Worm (Caenorhabditis elegans) whole organism, young adult: ENCODE measurements around the gene T22C8.4.

Source experiments
- C06A6.2 ChIP-seq: fragments of 200-800 bp; sonication (Bioruptor generic); conservative IDR thresholded peaks from 2 replicates; pipeline ENCODE4 v1.3.6; 2022; ENCODE audit warnings: missing genetic modification characterization, missing compliant biosample characterization
- D2030.7 ChIP-seq: fragments of 200-800 bp; sonication (Bioruptor generic); IDR thresholded peaks from 2 replicates; pipeline ENCODE4 v1.3.6; 2022; ENCODE audit warnings: missing genetic modification reagents, missing genetic modification characterization, missing compliant biosample characterization
- F22D6.2 ChIP-seq: sonication (generic microtip); optimal IDR thresholded peaks from 2 replicates; lab custom pipeline; 2016; ENCODE audit warnings: mild to moderate bottlenecking, missing genetic modification characterization, missing compliant biosample characterization
- F23B12.7 ChIP-seq: sonication (generic microtip); optimal IDR thresholded peaks from 2 replicates; lab custom pipeline; 2017; ENCODE audit warnings: missing genetic modification characterization, mild to moderate bottlenecking, missing compliant biosample characterization, antibody characterized with exemption, moderate library complexity; ENCODE audit not compliant: insufficient read depth
- F55B11.4 ChIP-seq: sonication (generic microtip); optimal IDR thresholded peaks from 2 replicates; lab custom pipeline; 2016; ENCODE audit warnings: missing compliant biosample characterization, missing genetic modification characterization, borderline replicate concordance; ENCODE audit not compliant: insufficient read depth
- F57A8.1 ChIP-seq: fragments of 200-800 bp; sonication (Bioruptor generic); optimal IDR thresholded peaks from 2 replicates; lab custom pipeline; 2018; ENCODE audit warnings: mild to moderate bottlenecking, missing genetic modification characterization, moderate library complexity, missing compliant biosample characterization
- T07F8.4 ChIP-seq: sonication (generic microtip); optimal IDR thresholded peaks from 2 replicates; lab custom pipeline; 2016; ENCODE audit warnings: mild to moderate bottlenecking, missing genetic modification characterization, moderate library complexity, missing compliant biosample characterization
- Y56A3A.18 ChIP-seq: fragments of 200-800 bp; sonication (Bioruptor generic); IDR thresholded peaks from 2 replicates; pipeline ENCODE4 v1.3.6; 2022; ENCODE audit warnings: missing genetic modification reagents, missing genetic modification characterization, missing compliant biosample characterization
- Y95B8A.8 ChIP-seq: fragments of 200-800 bp; sonication (Bioruptor generic); IDR thresholded peaks from 2 replicates; pipeline ENCODE4 v1.3.6; 2022; ENCODE audit warnings: missing genetic modification reagents, missing genetic modification characterization, missing compliant biosample characterization
- ZK185.1 ChIP-seq: sonication (generic microtip); optimal IDR thresholded peaks from 2 replicates; lab custom pipeline; 2016; ENCODE audit warnings: mild to moderate bottlenecking, missing genetic modification characterization, missing compliant biosample characterization; ENCODE audit not compliant: poor library complexity, severe bottlenecking
- akir-1 ChIP-seq: fragments of 200-800 bp; sonication (Bioruptor generic); optimal IDR thresholded peaks from 2 replicates; lab custom pipeline; 2018; ENCODE audit warnings: mild to moderate bottlenecking, missing genetic modification characterization, moderate library complexity, missing compliant biosample characterization
- atf-7 ChIP-seq: sonication (generic microtip); optimal IDR thresholded peaks from 2 replicates; lab custom pipeline; 2017; ENCODE audit warnings: mild to moderate bottlenecking, missing genetic modification characterization, missing compliant biosample characterization
- athp-1 ChIP-seq: sonication (generic microtip); optimal IDR thresholded peaks from 2 replicates; lab custom pipeline; 2017; ENCODE audit warnings: mild to moderate bottlenecking, missing genetic modification characterization, missing compliant biosample characterization
- attf-5 ChIP-seq: fragments of 200-800 bp; sonication (Bioruptor generic); optimal IDR thresholded peaks from 2 replicates; lab custom pipeline; 2018; ENCODE audit warnings: mild to moderate bottlenecking, missing genetic modification characterization, missing compliant biosample characterization
- attf-6 ChIP-seq: fragments of 200-800 bp; sonication (Bioruptor generic); IDR thresholded peaks from 2 replicates; pipeline ENCODE4 v1.3.6; 2022; ENCODE audit warnings: missing genetic modification reagents, missing genetic modification characterization, missing compliant biosample characterization
- bed-1 ChIP-seq: fragments of 200-800 bp; sonication (Bioruptor generic); IDR thresholded peaks from 2 replicates; pipeline ENCODE4 v1.3.6; 2022; ENCODE audit warnings: missing genetic modification reagents, missing genetic modification characterization, missing compliant biosample characterization
- bed-2 ChIP-seq: fragments of 200-800 bp; sonication (Bioruptor generic); IDR thresholded peaks from 2 replicates; pipeline ENCODE4 v1.3.6; 2022; ENCODE audit warnings: missing genetic modification reagents, missing genetic modification characterization, missing compliant biosample characterization
- chd-7 ChIP-seq: sonication (generic microtip); optimal IDR thresholded peaks from 2 replicates; lab custom pipeline; 2016; ENCODE audit warnings: mild to moderate bottlenecking, missing genetic modification characterization, moderate library complexity, missing compliant biosample characterization
- die-1 ChIP-seq: sonication (generic microtip); optimal IDR thresholded peaks from 2 replicates; lab custom pipeline; 2016; ENCODE audit warnings: missing genotype, mild to moderate bottlenecking, missing genetic modification characterization, missing compliant biosample characterization
- egl-18 ChIP-seq: fragments of 200-800 bp; sonication (Bioruptor generic); IDR thresholded peaks from 2 replicates; pipeline ENCODE4 v1.3.6; 2022; ENCODE audit warnings: missing genetic modification reagents, missing genetic modification characterization, missing compliant biosample characterization
- him-1 ChIP-seq: sonication (generic microtip); optimal IDR thresholded peaks from 2 replicates; lab custom pipeline; 2016; ENCODE audit warnings: missing genotype, missing genetic modification reagents, missing genetic modification characterization, missing compliant biosample characterization
- hsf-1 ChIP-seq: fragments of 200-800 bp; sonication (Bioruptor generic); IDR thresholded peaks from 2 replicates; pipeline ENCODE4 v1.3.6; 2022; ENCODE audit warnings: missing genetic modification reagents, missing genetic modification characterization, missing compliant biosample characterization
- lin-35 ChIP-seq, 3 experiments: fragments of 150-350 bp in 2 of 3; sonication (generic microtip) in 1 of 3; optimal IDR thresholded peaks; 2 replicates each; lab custom pipeline; 2014 to 2018; ENCODE audit warnings: missing biosample characterization in 3 of 3, missing genetic modification characterization in 3 of 3, missing genetic modification reagents in 3 of 3
- lsl-1 ChIP-seq: fragments of 200-800 bp; sonication (Bioruptor generic); optimal IDR thresholded peaks from 2 replicates; lab custom pipeline; 2018; ENCODE audit warnings: mild to moderate bottlenecking, missing genetic modification characterization, moderate library complexity, missing compliant biosample characterization
- lsy-27 ChIP-seq: sonication (generic microtip); optimal IDR thresholded peaks from 2 replicates; lab custom pipeline; 2017; ENCODE audit warnings: missing genetic modification characterization, mild to moderate bottlenecking, missing compliant biosample characterization, antibody characterized with exemption, missing genotype, borderline replicate concordance; ENCODE audit not compliant: insufficient read depth
- madf-8 ChIP-seq: fragments of 200-800 bp; sonication (Bioruptor generic); conservative IDR thresholded peaks from 2 replicates; pipeline ENCODE4 v1.3.6; 2022; ENCODE audit warnings: missing genetic modification reagents, missing genetic modification characterization, missing compliant biosample characterization
- mcd-1 ChIP-seq: fragments of 200-800 bp; sonication (Bioruptor generic); IDR thresholded peaks from 2 replicates; pipeline ENCODE4 v1.3.6; 2022; ENCODE audit warnings: missing genetic modification reagents, missing genetic modification characterization, missing compliant biosample characterization
- mel-28 ChIP-seq: sonication (generic microtip); optimal IDR thresholded peaks from 2 replicates; lab custom pipeline; 2016; ENCODE audit warnings: borderline replicate concordance, mild to moderate bottlenecking, missing genetic modification characterization, missing compliant biosample characterization
- mes-4 ChIP-seq: sonication (generic microtip); optimal IDR thresholded peaks from 2 replicates; lab custom pipeline; 2016; ENCODE audit warnings: missing genotype, missing genetic modification characterization, missing compliant biosample characterization
- mxl-1 ChIP-seq: sonication (generic microtip); optimal IDR thresholded peaks from 2 replicates; lab custom pipeline; 2016; ENCODE audit warnings: missing genetic modification characterization, missing compliant biosample characterization
- nfya-2 ChIP-seq: fragments of 200-800 bp; sonication (Bioruptor generic); IDR thresholded peaks from 2 replicates; pipeline ENCODE4 v1.3.6; 2022; ENCODE audit warnings: missing genetic modification reagents, missing genetic modification characterization, missing compliant biosample characterization
- nhr-27 ChIP-seq: fragments of 200-800 bp; sonication (Bioruptor generic); optimal IDR thresholded peaks from 2 replicates; lab custom pipeline; 2018; ENCODE audit warnings: mild to moderate bottlenecking, missing genetic modification characterization, moderate library complexity, missing compliant biosample characterization
- pbrm-1 ChIP-seq: fragments of 200-800 bp; sonication (Bioruptor generic); IDR thresholded peaks from 2 replicates; pipeline ENCODE4 v1.3.6; 2022; ENCODE audit warnings: missing genetic modification reagents, missing genetic modification characterization, missing compliant biosample characterization
- repo-1 ChIP-seq: sonication (generic microtip); optimal IDR thresholded peaks from 2 replicates; lab custom pipeline; 2017; ENCODE audit warnings: mild to moderate bottlenecking, missing genetic modification characterization, missing compliant biosample characterization
- rpc-1 ChIP-seq, 2 experiments: fragments of 150-350 bp in 1 of 2; sonication (generic microtip) in 1 of 2; optimal IDR thresholded peaks; 2 replicates each; lab custom pipeline; 2014 to 2018; ENCODE audit warnings: missing biosample characterization in 1 of 2, missing genetic modification characterization in 1 of 2, missing genetic modification reagents in 1 of 2, missing genotype in 1 of 2
- sdz-38 ChIP-seq: sonication (generic microtip); optimal IDR thresholded peaks from 2 replicates; lab custom pipeline; 2016; ENCODE audit warnings: missing genotype, missing genetic modification characterization, missing compliant biosample characterization
- sea-2 ChIP-seq: fragments of 200-800 bp; sonication (Bioruptor generic); IDR thresholded peaks from 2 replicates; pipeline ENCODE4 v1.3.6; 2022; ENCODE audit warnings: missing genetic modification characterization, missing compliant biosample characterization
- snpc-1.1 ChIP-seq: sonication (generic microtip); optimal IDR thresholded peaks from 2 replicates; lab custom pipeline; 2017; ENCODE audit warnings: missing genetic modification characterization, mild to moderate bottlenecking, missing compliant biosample characterization, antibody characterized with exemption, moderate library complexity, missing genotype, missing genetic modification reagents; ENCODE audit not compliant: insufficient read depth
- snpc-1.3 ChIP-seq: sonication (generic microtip); optimal IDR thresholded peaks from 2 replicates; lab custom pipeline; 2017; ENCODE audit warnings: missing genetic modification characterization, mild to moderate bottlenecking, missing compliant biosample characterization, antibody characterized with exemption, moderate library complexity, missing genotype, missing genetic modification reagents; ENCODE audit not compliant: insufficient read depth
- snpc-3.4 ChIP-seq: sonication (generic microtip); optimal IDR thresholded peaks from 2 replicates; lab custom pipeline; 2017; ENCODE audit warnings: missing genetic modification characterization, mild to moderate bottlenecking, missing compliant biosample characterization, antibody characterized with exemption, moderate library complexity, missing genotype, missing genetic modification reagents
- snpc-4 ChIP-seq, 5 experiments: fragments of 150-350 bp in 1 of 5; sonication (generic microtip) in 4 of 5; optimal IDR thresholded peaks; 2 replicates each; lab custom pipeline; 2014 to 2018; ENCODE audit warnings: missing genetic modification characterization in 5 of 5, missing biosample characterization in 3 of 5, antibody characterized with exemption in 2 of 5, mild to moderate bottlenecking in 2 of 5, missing compliant biosample characterization in 2 of 5, missing genotype in 2 of 5, moderate library complexity in 2 of 5, missing genetic modification reagents in 1 of 5
- tbp1 ChIP-seq: fragments of 200-800 bp; sonication (Bioruptor generic); optimal IDR thresholded peaks from 2 replicates; lab custom pipeline; 2018; ENCODE audit warnings: mild to moderate bottlenecking, missing genetic modification characterization, missing compliant biosample characterization
- tlf-1 ChIP-seq: fragments of 200-800 bp; sonication (Bioruptor generic); optimal IDR thresholded peaks from 2 replicates; lab custom pipeline; 2018; ENCODE audit warnings: mild to moderate bottlenecking, missing genetic modification characterization, missing compliant biosample characterization
- ztf-18 ChIP-seq: sonication (generic microtip); optimal IDR thresholded peaks from 2 replicates; lab custom pipeline; 2016; ENCODE audit warnings: missing genotype, mild to moderate bottlenecking, missing genetic modification characterization, missing compliant biosample characterization
- ztf-26 ChIP-seq: sonication (generic microtip); optimal IDR thresholded peaks from 2 replicates; lab custom pipeline; 2017; ENCODE audit warnings: missing genetic modification characterization, missing compliant biosample characterization

The T22C8.4 gene

DNA sequence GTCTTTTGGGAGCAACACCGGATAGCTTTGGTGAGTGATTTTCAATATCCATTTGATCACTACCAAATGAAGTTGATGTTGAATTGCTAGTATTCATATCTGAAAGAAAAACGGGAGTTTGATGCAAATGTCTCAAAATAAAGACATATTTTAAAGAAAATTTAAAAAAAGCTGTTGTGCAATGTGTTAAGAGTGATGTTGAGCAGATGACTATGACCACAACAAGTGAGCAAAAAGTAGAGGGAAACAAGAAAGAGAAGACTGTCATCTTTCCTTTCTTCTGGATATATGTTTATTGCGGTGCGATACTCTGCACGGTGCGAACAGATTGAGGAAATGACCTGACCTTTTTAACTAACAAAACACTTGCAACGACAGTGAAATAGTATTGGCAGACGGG, at the start of gene T22C8.4:
Gene T22C8.4, minus strand, starts transcription at position 101 of the 400 bp plus-strand sequence.
- no peak for TF ChIP-seq repo-1 (tag; lab: Kevin White, UChicago)
- no peak for TF ChIP-seq Y95B8A.8 (GFP tag; lab: Robert Waterston, UW)
- no peak for TF ChIP-seq F55B11.4
- TF ChIP-seq nhr-27 (tag; lab: Kevin White, UChicago): no peak
- TF ChIP-seq mel-28 (tag; lab: Kevin White, UChicago): no peak
- TF ChIP-seq pbrm-1 (GFP tag; lab: Robert Waterston, UW): no peak
- TF ChIP-seq C06A6.2 (GFP tag; lab: Robert Waterston, UW): no peak
- TF ChIP-seq attf-6 (GFP tag; lab: Robert Waterston, UW): no peak
- TF ChIP-seq attf-5 (GFP tag; lab: Kevin White, UChicago): no peak
- no peak for TF ChIP-seq akir-1 (GFP tag; lab: Kevin White, UChicago)
- no peak for TF ChIP-seq F22D6.2 (tag; lab: Kevin White, UChicago)
- TF ChIP-seq, all 124 proteins: peak for 0

DNA sequence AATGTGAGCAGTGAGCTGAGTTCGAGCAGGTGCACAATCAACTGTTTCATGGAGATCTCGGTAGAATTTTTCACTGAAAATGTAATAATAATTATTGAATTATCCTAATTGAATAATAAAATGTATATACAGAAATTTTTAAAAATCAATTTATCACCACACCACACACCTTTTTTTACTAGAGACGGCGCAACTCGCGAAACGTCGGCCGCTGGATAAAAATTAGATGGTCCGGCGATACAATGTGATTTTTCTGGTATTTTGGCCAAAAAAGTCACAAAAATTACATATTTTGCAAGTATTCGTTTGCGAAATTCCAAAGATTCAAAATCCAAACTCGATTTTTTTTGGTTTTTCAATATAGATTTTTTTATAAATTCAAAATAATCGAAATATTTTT, 47.5 kb upstream of the T22C8.4 start:
- TF ChIP-seq T07F8.4 (tag; lab: Kevin White, UChicago) (no peak), F57A8.1 (GFP tag; lab: Kevin White, UChicago) (no peak), die-1 (tag; lab: Kevin White, UChicago) (no peak), him-1 (tag; lab: Kevin White, UChicago) (peak; percentile 47), lsy-27 (tag; lab: Kevin White, UChicago) (no peak), atf-7 (tag; lab: Kevin White, UChicago) (no peak), sdz-38 (tag; lab: Kevin White, UChicago) (no peak), rpc-1 (optimal IDR thresholded peaks at IDR 0.05; lab: Kevin White, UChicago) (no peak), rpc-1 (tag; optimal IDR thresholded peaks at IDR 0.05; lab: Kevin White, UChicago) (no peak), sea-2 (GFP tag; lab: Robert Waterston, UW) (no peak), snpc-3.4 (tag; lab: Kevin White, UChicago) (peak; percentile 89), tlf-1 (GFP tag; lab: Kevin White, UChicago) (no peak), mxl-1 (tag; lab: Kevin White, UChicago) (no peak), bed-1 (GFP tag; lab: Robert Waterston, UW) (no peak), snpc-4 (GFP tag; optimal IDR thresholded peaks at IDR 0.05; lab: Kevin White, UChicago) (peak; percentile 86), snpc-4 (tag; optimal IDR thresholded peaks at IDR 0.05; lab: Kevin White, UChicago) (peak; percentile 71 to 92 (median 90)), ztf-18 (no peak), tbp1 (GFP tag; lab: Kevin White, UChicago) (peak; percentile 28), lin-35 (GFP tag; optimal IDR thresholded peaks at IDR 0.05; lab: Kevin White, UChicago) (no peak), snpc-1.1 (tag; lab: Kevin White, UChicago) (peak; percentile 93), ztf-26 (tag; lab: Kevin White, UChicago) (no peak), Y56A3A.18 (GFP tag; lab: Robert Waterston, UW) (no peak), nhr-27 (tag; lab: Kevin White, UChicago) (no peak), athp-1 (tag; lab: Kevin White, UChicago) (no peak), attf-6 (GFP tag; lab: Robert Waterston, UW) (no peak), madf-8 (GFP tag; lab: Robert Waterston, UW) (no peak), egl-18 (GFP tag; lab: Robert Waterston, UW) (no peak), hsf-1 (no peak), F23B12.7 (tag; lab: Kevin White, UChicago) (no peak), ZK185.1 (no peak), mel-28 (tag; lab: Kevin White, UChicago) (no peak), lsl-1 (peak; percentile 6), nfya-2 (GFP tag; lab: Robert Waterston, UW) (no peak), bed-2 (GFP tag; lab: Robert Waterston, UW) (no peak), D2030.7 (GFP tag; lab: Robert Waterston, UW) (no peak; the same call in 1 of the 2 replicates), chd-7 (no peak), mcd-1 (GFP tag; lab: Robert Waterston, UW) (no peak), mes-4 (no peak), snpc-1.3 (tag; lab: Kevin White, UChicago) (peak; percentile 35)
